Fruit fly (Drosophila melanogaster) whole organism, embryonic: ENCODE data around the gene UQCR-C1.

Experiments
- Abd-B ChIP-seq: fragments of 200-800 bp; sonication (Bioruptor generic); optimal IDR thresholded peaks from 2 replicates; lab custom pipeline; 2018; ENCODE audit warnings: missing biosample characterization, mild to moderate bottlenecking, missing genetic modification characterization, moderate library complexity
- Adf1 ChIP-seq: fragments of 200-800 bp; sonication (Bioruptor generic); IDR thresholded peaks from 2 replicates; pipeline ENCODE4 v1.3.6; 2022; ENCODE audit warnings: missing biosample characterization, missing genetic modification characterization
- BEAF-32 ChIP-seq: fragments of 200-800 bp; sonication (Bioruptor generic); optimal IDR thresholded peaks from 3 replicates; lab custom pipeline; 2017; ENCODE audit warnings: missing biosample characterization, missing genetic modification characterization, mild to moderate bottlenecking, moderate library complexity, missing genetic modification reagents
- CG10209 ChIP-seq: fragments of 200-800 bp; sonication (Bioruptor generic); optimal IDR thresholded peaks from 3 replicates; lab custom pipeline; 2017; ENCODE audit warnings: missing biosample characterization, mild to moderate bottlenecking, missing genetic modification characterization, missing genetic modification reagents
- CG10431 ChIP-seq: fragments of 200-800 bp; sonication (Bioruptor generic); optimal IDR thresholded peaks from 3 replicates; lab custom pipeline; 2018; ENCODE audit warnings: missing biosample characterization, mild to moderate bottlenecking, missing genetic modification characterization
- CG10654 ChIP-seq: fragments of 200-800 bp; sonication (Bioruptor generic); optimal IDR thresholded peaks from 2 replicates; lab custom pipeline; 2016; ENCODE audit warnings: missing biosample characterization, missing genetic modification characterization
- CG12769 ChIP-seq: fragments of 200-800 bp; sonication (Bioruptor generic); optimal IDR thresholded peaks from 2 replicates; lab custom pipeline; 2019; ENCODE audit warnings: missing biosample characterization, mild to moderate bottlenecking, missing genetic modification characterization, moderate library complexity
- CG13424 ChIP-seq: fragments of 200-800 bp; sonication (Bioruptor generic); optimal IDR thresholded peaks from 2 replicates; lab custom pipeline; 2019; ENCODE audit warnings: missing biosample characterization, mild to moderate bottlenecking, missing genetic modification characterization, moderate library complexity
- CG16779 ChIP-seq: fragments of 200-800 bp; sonication (Bioruptor generic); IDR thresholded peaks from 2 replicates; pipeline ENCODE4 v1.3.6; 2022; ENCODE audit warnings: missing biosample characterization, missing genetic modification characterization
- CG17385 ChIP-seq: fragments of 200-800 bp; sonication (Bioruptor generic); optimal IDR thresholded peaks from 3 replicates; lab custom pipeline; 2018; ENCODE audit warnings: missing biosample characterization, mild to moderate bottlenecking, missing genetic modification characterization
- CG18011 ChIP-seq: fragments of 200-800 bp; sonication (Bioruptor generic); optimal IDR thresholded peaks from 2 replicates; lab custom pipeline; 2017; ENCODE audit warnings: missing biosample characterization, missing genetic modification characterization, mild to moderate bottlenecking, moderate library complexity, missing genotype
- CG2116 ChIP-seq: fragments of 200-800 bp; sonication (Bioruptor generic); optimal IDR thresholded peaks from 3 replicates; lab custom pipeline; 2018; ENCODE audit warnings: missing biosample characterization, mild to moderate bottlenecking, missing genetic modification characterization
- CG2678 ChIP-seq: fragments of 200-800 bp; sonication (Bioruptor generic); optimal IDR thresholded peaks from 3 replicates; lab custom pipeline; 2019; ENCODE audit warnings: missing biosample characterization, mild to moderate bottlenecking, missing genetic modification characterization, moderate library complexity
- CG3065 ChIP-seq: fragments of 200-800 bp; sonication (Bioruptor generic); optimal IDR thresholded peaks from 2 replicates; lab custom pipeline; 2016; ENCODE audit warnings: missing biosample characterization, missing genetic modification characterization
- CG4404 ChIP-seq: fragments of 200-800 bp; sonication (Bioruptor generic); IDR thresholded peaks from 2 replicates; pipeline ENCODE4 v1.3.6; 2022; ENCODE audit warnings: missing biosample characterization, missing genetic modification characterization
- CG4617 ChIP-seq: fragments of 200-800 bp; sonication (Bioruptor generic); optimal IDR thresholded peaks from 3 replicates; lab custom pipeline; 2016; ENCODE audit warnings: missing biosample characterization, missing genetic modification characterization, borderline replicate concordance
- CG6813 ChIP-seq: fragments of 200-800 bp; sonication (Bioruptor generic); optimal IDR thresholded peaks from 2 replicates; lab custom pipeline; 2017; ENCODE audit warnings: missing biosample characterization, missing genetic modification characterization, mild to moderate bottlenecking, moderate library complexity, missing genetic modification reagents
- CG6854 ChIP-seq: fragments of 200-800 bp; sonication (Bioruptor generic); optimal IDR thresholded peaks from 3 replicates; lab custom pipeline; 2017; ENCODE audit warnings: missing biosample characterization, mild to moderate bottlenecking, missing genetic modification characterization
- Doc2 ChIP-seq: fragments of 200-800 bp; sonication (Bioruptor generic); IDR thresholded peaks from 2 replicates; pipeline ENCODE4 v1.3.6; 2022; ENCODE audit warnings: missing biosample characterization, missing genetic modification characterization
- HHEX ChIP-seq: fragments of 200-800 bp; sonication (Bioruptor generic); optimal IDR thresholded peaks from 3 replicates; lab custom pipeline; 2017; ENCODE audit warnings: missing biosample characterization, mild to moderate bottlenecking, missing genetic modification characterization, missing genetic modification reagents
- HLH4C ChIP-seq: fragments of 200-800 bp; sonication (Bioruptor generic); IDR thresholded peaks from 3 replicates; pipeline ENCODE4 v1.3.6; 2022; ENCODE audit warnings: missing biosample characterization, missing genetic modification characterization; ENCODE audit not compliant: partially characterized antibody
- Hr51 ChIP-seq, 2 experiments: fragments of 200-800 bp; sonication (Bioruptor generic); optimal IDR thresholded peaks; 2 replicates in 1 of 2; 3 replicates in 1 of 2; lab custom pipeline; 2016 to 2018; ENCODE audit warnings: missing biosample characterization in 2 of 2, missing genetic modification characterization in 2 of 2, mild to moderate bottlenecking in 1 of 2, moderate library complexity in 1 of 2
- Hr78 ChIP-seq, 2 experiments: fragments of 200-800 bp in 1 of 2; fragments of >200 bp in 1 of 2; sonication (Bioruptor generic) in 1 of 2; optimal IDR thresholded peaks; 2 replicates each; lab custom pipeline; 2017 to 2019; ENCODE audit warnings: missing biosample characterization in 2 of 2, missing genetic modification characterization in 2 of 2, mild to moderate bottlenecking in 1 of 2, moderate library complexity in 1 of 2
- Kr ChIP-seq: fragments of 200-800 bp; sonication (Bioruptor generic); optimal IDR thresholded peaks from 2 replicates; lab custom pipeline; 2017; ENCODE audit warnings: missing biosample characterization, mild to moderate bottlenecking, missing genetic modification characterization
- MBD-R2 ChIP-seq: fragments of 200-800 bp; sonication (Bioruptor generic); IDR thresholded peaks from 2 replicates; pipeline ENCODE4 v1.3.6; 2022; ENCODE audit warnings: missing biosample characterization, missing genetic modification characterization
- Max ChIP-seq: fragments of 200-800 bp; sonication (Bioruptor generic); optimal IDR thresholded peaks from 2 replicates; lab custom pipeline; 2016; ENCODE audit warnings: missing biosample characterization, mild to moderate bottlenecking, missing genetic modification characterization
- PHDP ChIP-seq: fragments of 200-800 bp; sonication (Bioruptor generic); optimal IDR thresholded peaks from 3 replicates; lab custom pipeline; 2018; ENCODE audit warnings: missing biosample characterization, mild to moderate bottlenecking, missing genetic modification characterization, moderate library complexity
- Rx ChIP-seq: fragments of 200-800 bp; sonication (Bioruptor generic); IDR thresholded peaks from 2 replicates; pipeline ENCODE4 v1.3.6; 2022; ENCODE audit warnings: missing biosample characterization, missing genetic modification characterization
- Six4 ChIP-seq: fragments of 200-800 bp; sonication (Bioruptor generic); optimal IDR thresholded peaks from 2 replicates; lab custom pipeline; 2016; ENCODE audit warnings: missing biosample characterization, missing genetic modification characterization
- bbx ChIP-seq: fragments of 200-800 bp; sonication (Bioruptor generic); IDR thresholded peaks from 2 replicates; pipeline ENCODE4 v1.3.6; 2022; ENCODE audit warnings: missing biosample characterization, missing genetic modification characterization; ENCODE audit not compliant: partially characterized antibody
- bcd ChIP-seq: fragments of 200-800 bp; sonication (Bioruptor generic); optimal IDR thresholded peaks from 2 replicates; lab custom pipeline; 2017; ENCODE audit warnings: missing biosample characterization, mild to moderate bottlenecking, missing genetic modification characterization
- chinmo ChIP-seq: fragments of 200-800 bp; sonication (Bioruptor generic); IDR thresholded peaks from 4 replicates; pipeline ENCODE4 v1.3.6; 2022; ENCODE audit warnings: missing biosample characterization, missing genetic modification characterization; ENCODE audit not compliant: partially characterized antibody
- danr ChIP-seq: fragments of 200-800 bp; sonication (Bioruptor generic); IDR thresholded peaks from 2 replicates; pipeline ENCODE4 v1.3.6; 2022; ENCODE audit warnings: missing biosample characterization, missing genetic modification characterization
- ftz-f1 ChIP-seq: fragments of 200-800 bp; sonication (Bioruptor generic); optimal IDR thresholded peaks from 2 replicates; lab custom pipeline; 2016; ENCODE audit warnings: missing biosample characterization, missing genetic modification characterization
- fu2 ChIP-seq: fragments of 200-800 bp; sonication (Bioruptor generic); optimal IDR thresholded peaks from 2 replicates; lab custom pipeline; 2016; ENCODE audit warnings: missing biosample characterization, missing genetic modification characterization
- gro ChIP-seq: fragments of 200-800 bp; sonication (Bioruptor generic); optimal IDR thresholded peaks from 2 replicates; lab custom pipeline; 2016; ENCODE audit warnings: missing biosample characterization, missing genetic modification characterization
- gsb ChIP-seq: fragments of 200-800 bp; sonication (Bioruptor generic); IDR thresholded peaks from 2 replicates; pipeline ENCODE4 v1.3.6; 2022; ENCODE audit warnings: missing biosample characterization, missing genetic modification characterization
- klu ChIP-seq: fragments of 200-800 bp; sonication (Bioruptor generic); IDR thresholded peaks from 2 replicates; pipeline ENCODE4 v1.3.6; 2022; ENCODE audit warnings: missing biosample characterization, missing genetic modification characterization
- kni ChIP-seq: fragments of 200-800 bp; sonication (Bioruptor generic); optimal IDR thresholded peaks from 3 replicates; lab custom pipeline; 2017; ENCODE audit warnings: mild to moderate bottlenecking, missing biosample characterization, missing genetic modification reagents, missing genetic modification characterization
- lov ChIP-seq, 2 experiments: fragments of 200-800 bp in 1 of 2; fragments of >200 bp in 1 of 2; sonication (Bioruptor generic) in 1 of 2; IDR thresholded peaks in 1 of 2; optimal IDR thresholded peaks in 1 of 2; 2 replicates in 1 of 2; 3 replicates in 1 of 2; pipeline versions ENCODE4 v1.3.6 to Lab custom; 2017 to 2022; ENCODE audit warnings: missing biosample characterization in 1 of 2, missing genetic modification characterization in 1 of 2
- mam ChIP-seq: fragments of 200-800 bp; sonication (Bioruptor generic); optimal IDR thresholded peaks from 3 replicates; lab custom pipeline; 2016; ENCODE audit warnings: missing biosample characterization, missing genetic modification characterization
- nau ChIP-seq: fragments of 200-800 bp; sonication (Bioruptor generic); optimal IDR thresholded peaks from 3 replicates; lab custom pipeline; 2017; ENCODE audit warnings: missing biosample characterization, mild to moderate bottlenecking, missing genetic modification characterization, missing genetic modification reagents
- pho ChIP-seq: fragments of 200-800 bp; sonication (Bioruptor generic); optimal IDR thresholded peaks from 2 replicates; lab custom pipeline; 2016; ENCODE audit warnings: missing biosample characterization, missing genetic modification characterization
- phol ChIP-seq: fragments of 200-800 bp; sonication (Bioruptor generic); optimal IDR thresholded peaks from 3 replicates; lab custom pipeline; 2018; ENCODE audit warnings: missing biosample characterization, mild to moderate bottlenecking, missing genetic modification characterization, moderate library complexity
- pita ChIP-seq: fragments of 200-800 bp; sonication (Bioruptor generic); optimal IDR thresholded peaks from 2 replicates; lab custom pipeline; 2017; ENCODE audit warnings: missing biosample characterization, mild to moderate bottlenecking, missing genetic modification characterization
- pum ChIP-seq: fragments of 200-800 bp; sonication (Bioruptor generic); optimal IDR thresholded peaks from 2 replicates; lab custom pipeline; 2016; ENCODE audit warnings: missing biosample characterization, missing genetic modification characterization
- run ChIP-seq: fragments of 200-800 bp; sonication (Bioruptor generic); optimal IDR thresholded peaks from 3 replicates; lab custom pipeline; 2018; ENCODE audit warnings: missing biosample characterization, mild to moderate bottlenecking, missing genetic modification characterization
- ssp ChIP-seq: fragments of 200-800 bp; sonication (Bioruptor generic); IDR thresholded peaks from 2 replicates; pipeline ENCODE4 v1.3.6; 2022; ENCODE audit warnings: missing biosample characterization, missing genetic modification characterization
- stwl ChIP-seq: fragments of 200-800 bp; sonication (Bioruptor generic); optimal IDR thresholded peaks from 3 replicates; lab custom pipeline; 2018; ENCODE audit warnings: missing biosample characterization, mild to moderate bottlenecking, missing genetic modification characterization, moderate library complexity

The UQCR-C1 gene

dm6 chr3R:14898280-14898756 lies 8.3 kb downstream of the UQCR-C1 start, which contains the start of the genes Nup93-2 and CG3817 (continued):
- TF ChIP-seq CG6854 (GFP tag; lab: Kevin White, UChicago) (no peak), Hr51 (GFP tag; optimal IDR thresholded peaks at IDR 0.05; lab: Kevin White, UChicago) (peak in 1 of 2 experiments; percentile 8), ssp (GFP tag; lab: Robert Waterston, UW) (peak; percentile 73), CG16779 (no peak), run (no peak), CG3065 (GFP tag; lab: Kevin White, UChicago) (no peak), Kr (GFP tag; lab: Kevin White, UChicago) (no peak), BEAF-32 (GFP tag; lab: Kevin White, UChicago) (peak; percentile 71), Max (GFP tag; lab: Kevin White, UChicago) (no peak), PHDP (tag; lab: Kevin White, UChicago) (peak; percentile 22), Six4 (GFP tag; lab: Kevin White, UChicago) (peak; percentile 58), bbx (GFP tag; lab: Robert Waterston, UW) (peak; percentile 75), Abd-B (GFP tag; lab: Kevin White, UChicago) (peak; percentile 92), CG10209 (GFP tag; lab: Kevin White, UChicago) (peak; percentile 36), mam (GFP tag; lab: Kevin White, UChicago) (peak; percentile 67), CG12769 (tag; lab: Kevin White, UChicago) (no peak), CG2116 (no peak), CG2678 (tag; lab: Kevin White, UChicago) (peak; percentile 82), nau (GFP tag; lab: Kevin White, UChicago) (no peak), Hr78 (GFP tag; optimal IDR thresholded peaks at IDR 0.05; lab: Kevin White, UChicago) (no peak), gsb (GFP tag; lab: Robert Waterston, UW) (no peak; the same call in 1 of the 2 replicates), danr (GFP tag; lab: Robert Waterston, UW) (peak; percentile 7; the same call in 1 of the 2 replicates), CG4617 (no peak), chinmo (no peak), CG6813 (peak; percentile 58), MBD-R2 (GFP tag; lab: Robert Waterston, UW) (peak; percentile 83), kni (GFP tag; lab: Kevin White, UChicago) (no peak), CG17385 (GFP tag; lab: Kevin White, UChicago) (peak; percentile 16), CG4404 (GFP tag; lab: Robert Waterston, UW) (peak; percentile 89), pita (GFP tag; lab: Kevin White, UChicago) (no peak), CG10431 (GFP tag; lab: Kevin White, UChicago) (no peak), HLH4C (GFP tag; lab: Robert Waterston, UW) (peak; percentile 39; the same call in 1 of the 3 replicates), bcd (GFP tag; lab: Kevin White, UChicago) (peak; percentile 44), Adf1 (GFP tag; lab: Robert Waterston, UW) (no peak), Rx (peak; percentile 60), phol (tag; lab: Kevin White, UChicago) (peak; percentile 85), lov (optimal IDR thresholded peaks at IDR 0.05; lab: Kevin White, UChicago) (no peak), lov (GFP tag; IDR thresholded peaks at IDR 0.05; lab: Robert Waterston, UW) (no peak), pum (GFP tag; lab: Kevin White, UChicago) (peak; percentile 57), stwl (tag; lab: Kevin White, UChicago) (peak; percentile 81), klu (GFP tag; lab: Robert Waterston, UW) (peak; percentile 86), fu2 (GFP tag; lab: Kevin White, UChicago) (no peak), gro (GFP tag; lab: Kevin White, UChicago) (peak; percentile 8), HHEX (GFP tag; lab: Kevin White, UChicago) (no peak), Doc2 (no peak), pho (no peak), CG13424 (tag; lab: Kevin White, UChicago) (peak; percentile 74), CG10654 (GFP tag; lab: Kevin White, UChicago) (peak; percentile 68), ftz-f1 (GFP tag; lab: Kevin White, UChicago) (no peak), CG18011 (GFP tag; lab: Kevin White, UChicago) (no peak)
